Fruit fly (Drosophila melanogaster) whole organism, pupa: ENCODE results near the gene Apc.

Experiments
- CG12605 ChIP-seq: fragments of 200-800 bp; sonication (Bioruptor generic); IDR thresholded peaks from 2 replicates; pipeline ENCODE4 v1.3.6; 2022; ENCODE audit warnings: missing biosample characterization, missing genetic modification characterization
- CG13204 ChIP-seq: fragments of 200-800 bp; sonication (Bioruptor generic); optimal IDR thresholded peaks from 2 replicates; lab custom pipeline; 2018; ENCODE audit warnings: missing biosample characterization, mild to moderate bottlenecking, missing genetic modification characterization, moderate library complexity
- D1 ChIP-seq: fragments of 200-800 bp; sonication (Bioruptor generic); optimal IDR thresholded peaks from 2 replicates; lab custom pipeline; 2018; ENCODE audit warnings: missing biosample characterization, mild to moderate bottlenecking, missing genetic modification characterization, moderate library complexity
- Pif1A ChIP-seq: fragments of 200-800 bp; sonication (Bioruptor generic); optimal IDR thresholded peaks from 3 replicates; lab custom pipeline; 2016; ENCODE audit warnings: missing biosample characterization, missing genetic modification characterization
- Pif1B ChIP-seq: fragments of 200-800 bp; sonication (Bioruptor generic); optimal IDR thresholded peaks from 3 replicates; lab custom pipeline; 2016; ENCODE audit warnings: missing biosample characterization, missing genetic modification characterization

DNA sequence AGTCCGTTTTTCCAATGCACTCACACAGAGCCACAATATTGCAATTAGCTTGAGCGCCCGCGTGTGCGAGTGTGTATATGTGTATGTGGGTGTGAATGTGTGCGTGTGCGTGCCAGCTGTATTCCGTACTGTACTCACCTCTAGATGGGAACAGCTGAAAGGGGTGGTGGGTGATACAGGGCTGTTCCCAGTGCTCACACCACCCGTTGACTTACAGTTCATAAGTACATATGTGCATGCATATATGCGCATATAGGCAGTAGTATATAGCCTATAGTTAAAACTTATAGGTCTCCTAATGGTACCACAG is 44.8 kb upstream of the Apc start:
- no peak for TF ChIP-seq Pif1A
- no peak for TF ChIP-seq D1
- peak; percentile 62 for TF ChIP-seq CG12605 (GFP tag; lab: Robert Waterston, UW)
- TF ChIP-seq CG13204 (GFP tag; lab: Kevin White, UChicago), result peak; percentile 54
- no peak for TF ChIP-seq Pif1B
